Worm (Caenorhabditis elegans) whole organism, L2 larva: ENCODE measurements around the gene nspd-5.
A peak's percentile ranks its signal among the peaks of the same experiment; 100 is the strongest.
"Not testable (repeated sequence)": the region's sequence is repeated elsewhere in the genome, so short reads cannot be mapped to it uniquely, and the experiment has no call there.

Experiments
- C34F6.9 ChIP-seq: fragments of 150-350 bp; optimal IDR thresholded peaks from 2 replicates; lab custom pipeline; 2014; ENCODE audit warnings: missing biosample characterization, missing genetic modification characterization
- F13H6.1 ChIP-seq: sonication (generic microtip); optimal IDR thresholded peaks from 2 replicates; lab custom pipeline; 2016; ENCODE audit warnings: missing genetic modification characterization, missing compliant biosample characterization
- R02D3.7 ChIP-seq: fragments of 150-350 bp; optimal IDR thresholded peaks from 2 replicates; lab custom pipeline; 2014; ENCODE audit warnings: missing biosample characterization, missing genetic modification characterization
- Y55F3AM.14 ChIP-seq: fragments of 200-800 bp; sonication (Bioruptor generic); optimal IDR thresholded peaks from 2 replicates; lab custom pipeline; 2018; ENCODE audit warnings: mild to moderate bottlenecking, missing genetic modification characterization, missing compliant biosample characterization
- ZK546.5 ChIP-seq: sonication (generic microtip); optimal IDR thresholded peaks from 2 replicates; lab custom pipeline; 2017; ENCODE audit warnings: missing biosample characterization, missing genetic modification characterization
- ama-1 ChIP-seq: fragments of 150-350 bp; optimal IDR thresholded peaks from 2 replicates; lab custom pipeline; 2018; ENCODE audit warnings: inconsistent platforms
- blmp-1 ChIP-seq: sonication (generic microtip); optimal IDR thresholded peaks from 2 replicates; lab custom pipeline; 2017; ENCODE audit warnings: missing genetic modification characterization, mild to moderate bottlenecking, missing compliant biosample characterization, antibody characterized with exemption, moderate library complexity; ENCODE audit not compliant: insufficient read depth
- ceh-16 ChIP-seq: fragments of 150-350 bp; optimal IDR thresholded peaks from 2 replicates; lab custom pipeline; 2014; ENCODE audit warnings: missing biosample characterization, missing genetic modification characterization
- crh-2 ChIP-seq: sonication (generic microtip); optimal IDR thresholded peaks from 2 replicates; lab custom pipeline; 2017; ENCODE audit warnings: missing biosample characterization, missing genetic modification characterization
- dmd-4 ChIP-seq: sonication (generic microtip); optimal IDR thresholded peaks from 2 replicates; lab custom pipeline; 2017; ENCODE audit warnings: missing biosample characterization, missing genetic modification characterization
- egl-27 ChIP-seq: sonication (generic microtip); optimal IDR thresholded peaks from 3 replicates; lab custom pipeline; 2017; ENCODE audit warnings: missing biosample characterization, missing genetic modification reagents, missing genetic modification characterization
- elt-3 ChIP-seq: sonication (generic microtip); optimal IDR thresholded peaks from 2 replicates; lab custom pipeline; 2017; ENCODE audit warnings: missing biosample characterization, missing genetic modification characterization
- fos-1 ChIP-seq: fragments of 150-350 bp; optimal IDR thresholded peaks from 2 replicates; lab custom pipeline; 2014; ENCODE audit warnings: missing biosample characterization, missing genetic modification characterization
- gmeb-1 ChIP-seq: fragments of 150-350 bp; optimal IDR thresholded peaks from 2 replicates; lab custom pipeline; 2014; ENCODE audit warnings: missing biosample characterization, missing genetic modification characterization
- lin-13 ChIP-seq: fragments of 150-350 bp; optimal IDR thresholded peaks from 2 replicates; lab custom pipeline; 2014; ENCODE audit warnings: missing biosample characterization, missing genetic modification reagents, missing genetic modification characterization
- lsy-2 ChIP-seq, 2 experiments: fragments of 150-350 bp in 1 of 2; sonication (generic microtip) in 1 of 2; optimal IDR thresholded peaks; 2 replicates each; lab custom pipeline; 2014 to 2017; ENCODE audit warnings: missing biosample characterization in 2 of 2, missing genetic modification characterization in 2 of 2
- mbf-1 ChIP-seq: sonication (generic microtip); optimal IDR thresholded peaks from 2 replicates; lab custom pipeline; 2017; ENCODE audit warnings: missing biosample characterization, missing genetic modification characterization
- mdl-1 ChIP-seq, 2 experiments: fragments of 150-350 bp in 1 of 2; sonication (generic microtip) in 1 of 2; optimal IDR thresholded peaks; 2 replicates each; lab custom pipeline; 2017; ENCODE audit warnings: missing biosample characterization in 2 of 2, missing genetic modification characterization in 2 of 2
- nhr-11 ChIP-seq: fragments of 150-350 bp; optimal IDR thresholded peaks from 2 replicates; lab custom pipeline; 2014; ENCODE audit warnings: missing biosample characterization, missing genetic modification characterization
- nhr-12 ChIP-seq: fragments of 150-350 bp; optimal IDR thresholded peaks from 2 replicates; lab custom pipeline; 2014; ENCODE audit warnings: missing biosample characterization, missing genetic modification characterization
- nhr-129 ChIP-seq: fragments of 150-350 bp; optimal IDR thresholded peaks from 2 replicates; lab custom pipeline; 2014; ENCODE audit warnings: missing biosample characterization, missing genetic modification characterization
- nhr-237 ChIP-seq: fragments of 150-350 bp; optimal IDR thresholded peaks from 2 replicates; lab custom pipeline; 2014; ENCODE audit warnings: missing biosample characterization, missing genetic modification characterization
- nhr-25 ChIP-seq: fragments of 150-350 bp; sonication (generic microtip); optimal IDR thresholded peaks from 3 replicates; lab custom pipeline; 2014; ENCODE audit warnings: missing biosample characterization, missing genetic modification characterization
- nhr-6 ChIP-seq: fragments of 150-350 bp; optimal IDR thresholded peaks from 2 replicates; lab custom pipeline; 2014; ENCODE audit warnings: missing biosample characterization, missing genetic modification characterization
- peb-1 ChIP-seq: fragments of 150-350 bp; optimal IDR thresholded peaks from 2 replicates; lab custom pipeline; 2014; ENCODE audit warnings: missing biosample characterization, missing genetic modification characterization
- skn-1 ChIP-seq: sonication (generic microtip); optimal IDR thresholded peaks from 2 replicates; lab custom pipeline; 2017; ENCODE audit warnings: missing biosample characterization, missing genetic modification characterization
- sma-3 ChIP-seq: sonication (generic microtip); optimal IDR thresholded peaks from 2 replicates; lab custom pipeline; 2016; ENCODE audit warnings: missing genetic modification reagents, missing genetic modification characterization, missing compliant biosample characterization
- sma-9 ChIP-seq, 2 experiments: fragments of 150-350 bp in 1 of 2; sonication (generic microtip) in 1 of 2; optimal IDR thresholded peaks; 2 replicates each; lab custom pipeline; 2014 to 2016; ENCODE audit warnings: missing genetic modification characterization in 2 of 2, mild to moderate bottlenecking in 1 of 2, missing biosample characterization in 1 of 2, missing compliant biosample characterization in 1 of 2, missing genetic modification reagents in 1 of 2, moderate library complexity in 1 of 2
- snpc-4 ChIP-seq: fragments of 150-350 bp; optimal IDR thresholded peaks from 2 replicates; lab custom pipeline; 2014; ENCODE audit warnings: missing biosample characterization, missing genetic modification characterization
- unc-39 ChIP-seq: fragments of 150-350 bp; optimal IDR thresholded peaks from 2 replicates; lab custom pipeline; 2014; ENCODE audit warnings: missing biosample characterization, missing genetic modification characterization
- unc-55 ChIP-seq: fragments of 150-350 bp; sonication (generic microtip); optimal IDR thresholded peaks from 3 replicates; lab custom pipeline; 2014; ENCODE audit warnings: missing biosample characterization, missing genetic modification reagents, missing genetic modification characterization
- zag-1 ChIP-seq: fragments of 150-350 bp; optimal IDR thresholded peaks from 2 replicates; lab custom pipeline; 2014; ENCODE audit warnings: missing biosample characterization, missing genetic modification characterization
- ztf-11 ChIP-seq: sonication (generic microtip); optimal IDR thresholded peaks from 2 replicates; lab custom pipeline; 2017; ENCODE audit warnings: missing biosample characterization, missing genetic modification characterization
- ztf-4 ChIP-seq: fragments of 150-350 bp; optimal IDR thresholded peaks from 2 replicates; lab custom pipeline; 2014; ENCODE audit warnings: missing biosample characterization, missing genetic modification characterization

nspd-5 gene

ce11 chrII:4860260-4860659 lies at the start of gene nspd-5, which contains the start of gene F11G11.4:
nspd-5 (minus strand) TSS chrII:4860360.
F11G11.4 (plus strand) TSS chrII:4860594.
- not testable (repeated sequence) for TF ChIP-seq nhr-237, nhr-6, C34F6.9 (tag; lab: Kevin White, UChicago)

ce11 chrII:4908160-4908559 lies 48.0 kb upstream of the nspd-5 start:
- TF ChIP-seq Y55F3AM.14 (GFP tag; lab: Kevin White, UChicago) (peak; percentile 18), unc-55 (GFP tag; lab: Kevin White, UChicago) (peak; percentile 62), ztf-11 (tag; lab: Kevin White, UChicago) (no peak), nhr-129 (tag; lab: Kevin White, UChicago) (peak; percentile 43), mbf-1 (tag; lab: Kevin White, UChicago) (no peak), mdl-1 (tag; optimal IDR thresholded peaks at IDR 0.05; lab: Kevin White, UChicago) (no peak), ZK546.5 (tag; lab: Kevin White, UChicago) (no peak), dmd-4 (tag; lab: Kevin White, UChicago) (no peak), egl-27 (tag; lab: Kevin White, UChicago) (no peak), fos-1 (tag; lab: Kevin White, UChicago) (peak; percentile 10), crh-2 (tag; lab: Kevin White, UChicago) (no peak), ama-1 (lab: Kevin White, UChicago) (no peak), ceh-16 (no peak), sma-3 (peak; percentile 7), lin-13 (GFP tag; lab: Kevin White, UChicago) (no peak), sma-9 (GFP tag; optimal IDR thresholded peaks at IDR 0.05; lab: Kevin White, UChicago) (peak; percentile 25), sma-9 (tag; optimal IDR thresholded peaks at IDR 0.05; lab: Kevin White, UChicago) (no peak), snpc-4 (tag; lab: Kevin White, UChicago) (no peak), lsy-2 (tag; optimal IDR thresholded peaks at IDR 0.05; lab: Kevin White, UChicago) (peak in 1 of 2 experiments; percentile 25), R02D3.7 (tag; lab: Kevin White, UChicago) (no peak), F13H6.1 (tag; lab: Kevin White, UChicago) (peak; percentile 28), zag-1 (tag; lab: Kevin White, UChicago) (peak; percentile 22), ztf-4 (tag; lab: Kevin White, UChicago) (peak; percentile 25), C34F6.9 (tag; lab: Kevin White, UChicago) (peak; percentile 40), nhr-25 (tag; lab: Kevin White, UChicago) (no peak), blmp-1 (tag; lab: Kevin White, UChicago) (no peak), nhr-12 (tag; lab: Kevin White, UChicago) (no peak)

ce11 chrII:4905883-4906282 lies 45.7 kb upstream of the nspd-5 start:
- TF ChIP-seq ztf-4 (tag; lab: Kevin White, UChicago) (no peak), mbf-1 (tag; lab: Kevin White, UChicago) (no peak), unc-39 (tag; lab: Kevin White, UChicago) (no peak), ama-1 (lab: Kevin White, UChicago) (no peak), skn-1 (tag; lab: Kevin White, UChicago) (no peak), nhr-25 (tag; lab: Kevin White, UChicago) (no peak)

- TF ChIP-seq Y55F3AM.14 (GFP tag; lab: Kevin White, UChicago), result no peak
- TF ChIP-seq nhr-6 (tag; lab: Kevin White, UChicago), result no peak
- TF ChIP-seq peb-1 (tag; lab: Kevin White, UChicago), result no peak
- no peak for TF ChIP-seq ztf-4 (tag; lab: Kevin White, UChicago)
- no peak for TF ChIP-seq zag-1 (tag; lab: Kevin White, UChicago)
- TF ChIP-seq mdl-1 (tag; optimal IDR thresholded peaks at IDR 0.05; lab: Kevin White, UChicago), result no peak
- no peak for TF ChIP-seq elt-3 (tag; lab: Kevin White, UChicago)
- no peak for TF ChIP-seq nhr-11 (tag; lab: Kevin White, UChicago)
- TF ChIP-seq gmeb-1 (tag; lab: Kevin White, UChicago), result no peak
- TF ChIP-seq ztf-11 (tag; lab: Kevin White, UChicago), result no peak
- TF ChIP-seq, all 48 proteins: peak for 0
These were observed 45.2 kb upstream of the nspd-5 start for ce11 chrII:4905331-4905730.
